Worm (Caenorhabditis elegans) whole organism, mixed stage, embryonic: ENCODE measurements around the gene lury-1.

Experiments
- elt-3 ChIP-seq: fragments of 150-350 bp; optimal IDR thresholded peaks from 2 replicates; lab custom pipeline; 2014; ENCODE audit warnings: missing biosample characterization, missing genetic modification characterization
- mep-1 ChIP-seq: fragments of 150-350 bp; optimal IDR thresholded peaks from 2 replicates; lab custom pipeline; 2017; ENCODE audit warnings: missing biosample characterization, missing genetic modification reagents, missing genetic modification characterization, inconsistent platforms

- no peak for TF ChIP-seq elt-3 (tag; lab: Kevin White, UChicago)
- TF ChIP-seq mep-1 (tag; lab: Kevin White, UChicago) = no peak
Observed at ce11 chrIII:12218078-12218477, 31.9 kb downstream of the lury-1 start.
